Fruit fly (Drosophila melanogaster) whole organism, adult: ENCODE results near the gene CG9590.
A peak's percentile ranks its signal among the peaks of the same experiment; 100 is the strongest.

Experiments used
- CG11617 ChIP-seq: fragments of 200-800 bp; sonication (Bioruptor generic); optimal IDR thresholded peaks from 2 replicates; lab custom pipeline; 2017; ENCODE audit warnings: mild to moderate bottlenecking, missing biosample characterization, missing genetic modification reagents, missing genetic modification characterization
- CG12768 ChIP-seq: fragments of 200-800 bp; sonication (Bioruptor generic); optimal IDR thresholded peaks from 2 replicates; lab custom pipeline; 2017; ENCODE audit warnings: missing biosample characterization, missing genetic modification characterization, mild to moderate bottlenecking, moderate library complexity, missing genetic modification reagents
- CG14711 ChIP-seq: fragments of 200-800 bp; sonication (Bioruptor generic); optimal IDR thresholded peaks from 2 replicates; lab custom pipeline; 2018; ENCODE audit warnings: missing biosample characterization, mild to moderate bottlenecking, missing genetic modification characterization, moderate library complexity
- CG1620 ChIP-seq: fragments of 200-800 bp; sonication (Bioruptor generic); optimal IDR thresholded peaks from 2 replicates; lab custom pipeline; 2016; ENCODE audit warnings: missing biosample characterization, missing genetic modification characterization
- CG33017 ChIP-seq: fragments of 200-800 bp; sonication (Bioruptor generic); optimal IDR thresholded peaks from 2 replicates; lab custom pipeline; 2018; ENCODE audit warnings: missing biosample characterization, mild to moderate bottlenecking, missing genetic modification characterization, moderate library complexity
- CG5204 ChIP-seq: fragments of 200-800 bp; sonication (Bioruptor generic); optimal IDR thresholded peaks from 2 replicates; lab custom pipeline; 2016; ENCODE audit warnings: missing biosample characterization, missing genetic modification characterization
- CG7045 ChIP-seq: fragments of 200-800 bp; sonication (Bioruptor generic); optimal IDR thresholded peaks from 2 replicates; lab custom pipeline; 2017; ENCODE audit warnings: missing biosample characterization, mild to moderate bottlenecking, missing genetic modification characterization
- CG7101 ChIP-seq: fragments of 200-800 bp; sonication (Bioruptor generic); optimal IDR thresholded peaks from 2 replicates; lab custom pipeline; 2018; ENCODE audit warnings: missing biosample characterization, mild to moderate bottlenecking, missing genetic modification characterization, moderate library complexity
- Clk ChIP-seq: fragments of 200-800 bp; sonication (Bioruptor generic); optimal IDR thresholded peaks from 2 replicates; lab custom pipeline; 2017; ENCODE audit warnings: missing biosample characterization, missing genetic modification characterization
- Crg-1 ChIP-seq: fragments of 200-800 bp; sonication (Bioruptor generic); optimal IDR thresholded peaks from 2 replicates; lab custom pipeline; 2016; ENCODE audit warnings: missing biosample characterization, missing genetic modification characterization
- Hr96 ChIP-seq: fragments of 200-800 bp; sonication (Bioruptor generic); optimal IDR thresholded peaks from 2 replicates; lab custom pipeline; 2016; ENCODE audit warnings: missing biosample characterization, missing genetic modification characterization
- Mnt ChIP-seq: fragments of 200-800 bp; sonication (Bioruptor generic); optimal IDR thresholded peaks from 2 replicates; lab custom pipeline; 2016; ENCODE audit warnings: missing biosample characterization, mild to moderate bottlenecking, missing genetic modification characterization
- bab1 ChIP-seq: fragments of 200-800 bp; sonication (Bioruptor generic); optimal IDR thresholded peaks from 3 replicates; lab custom pipeline; 2019; ENCODE audit warnings: missing biosample characterization, mild to moderate bottlenecking, missing genetic modification characterization, moderate library complexity
- cic ChIP-seq: fragments of 200-800 bp; sonication (Bioruptor generic); optimal IDR thresholded peaks from 2 replicates; lab custom pipeline; 2017; ENCODE audit warnings: missing biosample characterization, mild to moderate bottlenecking, missing genetic modification characterization, moderate library complexity
- cnc ChIP-seq, 2 experiments: fragments of >200 bp; optimal IDR thresholded peaks; 2 replicates each; lab custom pipeline; 2017
- kay ChIP-seq: fragments of 200-800 bp; sonication (Bioruptor generic); peaks from one replicate; lab custom pipeline; 2016; ENCODE audit warnings: missing biosample characterization, missing genetic modification characterization, borderline replicate concordance
- ovo ChIP-seq: fragments of 200-800 bp; sonication (Bioruptor generic); optimal IDR thresholded peaks from 2 replicates; lab custom pipeline; 2016; ENCODE audit warnings: missing biosample characterization, missing genetic modification characterization
- pad ChIP-seq: fragments of 200-800 bp; sonication (Bioruptor generic); optimal IDR thresholded peaks from 3 replicates; lab custom pipeline; 2017; ENCODE audit warnings: missing biosample characterization, missing genetic modification characterization, mild to moderate bottlenecking, moderate library complexity, missing genetic modification reagents
- tj ChIP-seq: fragments of 200-800 bp; sonication (Bioruptor generic); optimal IDR thresholded peaks from 3 replicates; lab custom pipeline; 2017; ENCODE audit warnings: missing biosample characterization, mild to moderate bottlenecking, missing genetic modification characterization, moderate library complexity
- toe ChIP-seq: fragments of 200-800 bp; sonication (Bioruptor generic); optimal IDR thresholded peaks from 2 replicates; lab custom pipeline; 2016; ENCODE audit warnings: missing biosample characterization, missing genetic modification characterization

Gene CG9590

DNA sequence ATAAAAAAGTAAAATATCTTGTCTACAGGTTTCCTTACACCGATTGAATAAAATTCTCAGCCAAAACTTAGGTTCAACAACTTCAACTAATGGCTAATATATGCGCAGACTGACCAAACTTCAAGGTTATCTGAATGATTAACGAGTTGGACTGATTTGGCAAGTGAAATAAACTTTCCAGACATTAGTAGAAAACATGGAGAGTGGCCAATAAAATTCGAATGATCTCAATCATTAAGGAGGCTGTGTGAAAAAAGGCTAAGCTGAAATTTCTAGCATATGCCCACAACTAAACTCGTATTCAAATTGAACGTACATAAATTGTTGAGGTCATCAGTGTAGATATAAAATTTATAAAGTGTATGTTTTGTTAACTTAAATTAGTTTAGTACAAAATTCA, 7.0 kb upstream of the CG9590 start, which contains the start of gene CG5614:
CG5614 (plus strand) TSS at position 301 of the 400 bp plus-strand sequence.
- no peak for TF ChIP-seq Hr96 (GFP tag; lab: Kevin White, UChicago)
- no peak for TF ChIP-seq bab1
- TF ChIP-seq cnc (optimal IDR thresholded peaks at IDR 0.05; lab: Kevin White, UChicago): no peak
- TF ChIP-seq CG7101 (tag; lab: Kevin White, UChicago): no peak
- no peak for TF ChIP-seq CG5204 (GFP tag; lab: Kevin White, UChicago)
- TF ChIP-seq cic (GFP tag; lab: Kevin White, UChicago): no peak
- no peak for TF ChIP-seq Crg-1
- no peak for TF ChIP-seq Clk
- no peak for TF ChIP-seq CG14711 (tag; lab: Kevin White, UChicago)
- TF ChIP-seq CG33017 (tag; lab: Kevin White, UChicago): no peak
- TF ChIP-seq kay (GFP tag; lab: Kevin White, UChicago): no peak
- no peak for TF ChIP-seq CG1620 (GFP tag; lab: Kevin White, UChicago)
- TF ChIP-seq toe (GFP tag; lab: Kevin White, UChicago): no peak

DNA sequence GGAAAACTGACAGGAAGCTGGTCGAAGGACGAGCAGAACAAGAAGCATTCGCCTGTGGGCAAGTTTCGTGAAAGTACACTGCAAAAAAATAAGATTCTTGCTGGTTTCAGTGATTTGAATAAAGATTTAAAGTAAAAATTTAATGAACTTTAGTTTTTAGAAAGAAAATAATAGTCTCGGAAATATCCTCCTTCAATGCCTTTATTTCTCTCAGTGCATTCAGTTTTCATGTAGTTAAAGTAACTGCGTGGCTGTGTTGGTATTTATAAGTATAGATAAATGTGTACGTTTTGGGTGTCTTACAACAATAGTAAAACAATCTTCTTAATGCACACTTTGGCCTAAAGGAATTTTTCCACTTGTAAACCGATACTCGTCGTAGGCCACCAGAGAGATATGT, 2.2 kb upstream of the CG9590 start:
- TF ChIP-seq tj: no peak
- no peak for TF ChIP-seq CG7045
- no peak for TF ChIP-seq Crg-1
- no peak for TF ChIP-seq CG1620 (GFP tag; lab: Kevin White, UChicago)
- TF ChIP-seq toe (GFP tag; lab: Kevin White, UChicago): no peak
- TF ChIP-seq CG7101 (tag; lab: Kevin White, UChicago): no peak
- no peak for TF ChIP-seq cnc (optimal IDR thresholded peaks at IDR 0.05; lab: Kevin White, UChicago)

DNA sequence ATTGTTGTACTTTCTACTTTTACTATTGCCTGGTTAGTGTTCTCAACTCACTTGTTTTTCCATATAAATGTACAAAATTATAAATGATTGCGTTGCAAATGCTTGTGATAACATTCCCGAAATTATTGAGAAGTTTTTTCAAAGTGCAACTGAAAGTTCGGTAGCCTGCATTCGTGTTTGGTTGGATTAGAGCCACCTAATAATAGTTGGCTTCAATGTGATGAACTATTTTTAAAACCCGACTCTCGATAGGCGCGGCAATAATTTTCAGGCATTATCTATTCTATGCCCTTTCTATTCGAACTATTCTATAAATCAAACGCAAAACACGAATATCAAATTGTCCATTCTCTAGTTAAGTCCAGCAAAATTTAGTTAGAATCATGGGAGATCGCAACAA, 1.7 kb downstream of the CG9590 start, which contains the start of gene Uros2:
Uros2 (plus strand) TSS at position 301 of the 400 bp plus-strand sequence.
- TF ChIP-seq CG14711 (tag; lab: Kevin White, UChicago) (no peak), CG33017 (tag; lab: Kevin White, UChicago) (no peak), Mnt (no peak), ovo (GFP tag; lab: Kevin White, UChicago) (no peak), CG1620 (GFP tag; lab: Kevin White, UChicago) (no peak), cic (GFP tag; lab: Kevin White, UChicago) (no peak), CG11617 (no peak), CG7045 (no peak), kay (GFP tag; lab: Kevin White, UChicago) (no peak)

DNA sequence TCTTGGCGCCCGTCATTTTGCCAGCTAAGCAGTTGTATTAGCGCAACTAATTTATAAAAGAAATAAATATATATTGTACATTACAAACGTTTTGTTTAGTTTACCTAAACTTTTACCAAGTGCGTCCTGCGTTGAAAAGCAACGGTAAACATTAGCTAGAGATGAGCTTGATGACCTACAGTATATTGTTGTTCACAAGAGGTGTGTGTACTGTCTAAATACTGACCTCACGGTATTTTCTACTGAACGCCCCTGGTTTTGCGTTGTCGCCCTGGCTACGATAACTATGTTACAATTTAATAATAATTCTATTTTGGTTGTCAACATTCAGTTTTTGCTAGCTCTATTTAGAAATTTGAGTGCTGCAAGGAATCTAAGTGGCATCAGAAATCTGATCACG, 5.9 kb downstream of the CG9590 start, which contains the start of gene Acyp2:
Acyp2 (plus strand) TSS at position 262 of the 400 bp plus-strand sequence.
- TF ChIP-seq CG7101 (tag; lab: Kevin White, UChicago) (no peak), cnc (optimal IDR thresholded peaks at IDR 0.05; lab: Kevin White, UChicago) (no peak), kay (GFP tag; lab: Kevin White, UChicago) (no peak), CG11617 (no peak), bab1 (peak; percentile 17), Crg-1 (no peak), Mnt (peak; percentile 37), CG14711 (tag; lab: Kevin White, UChicago) (no peak), toe (GFP tag; lab: Kevin White, UChicago) (peak; percentile 67), CG12768 (GFP tag; lab: Kevin White, UChicago) (no peak), CG7045 (no peak), Hr96 (GFP tag; lab: Kevin White, UChicago) (no peak), cic (GFP tag; lab: Kevin White, UChicago) (no peak), CG1620 (GFP tag; lab: Kevin White, UChicago) (peak; percentile 33), ovo (GFP tag; lab: Kevin White, UChicago) (peak; percentile 60), pad (GFP tag; lab: Kevin White, UChicago) (peak; percentile 6), Clk (no peak), tj (no peak), CG33017 (tag; lab: Kevin White, UChicago) (no peak), CG5204 (GFP tag; lab: Kevin White, UChicago) (no peak)

DNA sequence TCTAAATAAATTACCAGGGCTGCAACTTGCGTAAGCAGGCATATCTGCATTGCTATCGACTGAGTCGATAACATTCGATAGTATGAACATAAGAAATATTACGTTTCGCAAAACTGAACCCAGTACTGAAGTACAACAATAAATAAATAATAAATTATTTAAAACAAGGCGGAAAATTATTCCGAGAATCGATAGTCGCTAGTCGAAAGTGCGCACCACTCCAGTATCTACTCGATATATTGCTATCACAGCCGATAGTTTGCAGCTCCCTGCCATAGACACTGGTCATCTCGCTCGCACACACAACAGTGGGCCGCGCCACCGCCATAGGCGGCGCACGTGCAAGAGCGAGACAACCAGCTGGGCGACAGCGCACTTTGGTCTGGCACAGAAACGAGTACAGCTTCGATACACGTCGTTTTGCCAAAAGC, 6.9 kb downstream of the CG9590 start, which contains the start of gene nsl1:
nsl1 (plus strand) TSS at position 411 of the 431 bp plus-strand sequence.
- no peak for TF ChIP-seq CG14711 (tag; lab: Kevin White, UChicago)
- TF ChIP-seq cic (GFP tag; lab: Kevin White, UChicago): peak; percentile 57
- peak; percentile 53 for TF ChIP-seq CG11617
- TF ChIP-seq Crg-1: peak; percentile 50
- TF ChIP-seq tj: no peak
- TF ChIP-seq CG7101 (tag; lab: Kevin White, UChicago): peak; percentile 40
- peak; percentile 57 for TF ChIP-seq pad (GFP tag; lab: Kevin White, UChicago)
- peak; percentile 52 for TF ChIP-seq CG1620 (GFP tag; lab: Kevin White, UChicago)
- TF ChIP-seq CG12768 (GFP tag; lab: Kevin White, UChicago): peak; percentile 81
- TF ChIP-seq kay (GFP tag; lab: Kevin White, UChicago): no peak
- TF ChIP-seq bab1: peak; percentile 30
- peak; percentile 80 for TF ChIP-seq Mnt
- TF ChIP-seq CG33017 (tag; lab: Kevin White, UChicago): peak; percentile 13
- peak; percentile 22 for TF ChIP-seq ovo (GFP tag; lab: Kevin White, UChicago)
- TF ChIP-seq Hr96 (GFP tag; lab: Kevin White, UChicago): peak; percentile 22
- TF ChIP-seq CG7045: no peak
- peak; percentile 77 for TF ChIP-seq toe (GFP tag; lab: Kevin White, UChicago)
- no peak for TF ChIP-seq cnc (optimal IDR thresholded peaks at IDR 0.05; lab: Kevin White, UChicago)
- peak; percentile 45 for TF ChIP-seq Clk
- TF ChIP-seq CG5204 (GFP tag; lab: Kevin White, UChicago): peak; percentile 20

DNA sequence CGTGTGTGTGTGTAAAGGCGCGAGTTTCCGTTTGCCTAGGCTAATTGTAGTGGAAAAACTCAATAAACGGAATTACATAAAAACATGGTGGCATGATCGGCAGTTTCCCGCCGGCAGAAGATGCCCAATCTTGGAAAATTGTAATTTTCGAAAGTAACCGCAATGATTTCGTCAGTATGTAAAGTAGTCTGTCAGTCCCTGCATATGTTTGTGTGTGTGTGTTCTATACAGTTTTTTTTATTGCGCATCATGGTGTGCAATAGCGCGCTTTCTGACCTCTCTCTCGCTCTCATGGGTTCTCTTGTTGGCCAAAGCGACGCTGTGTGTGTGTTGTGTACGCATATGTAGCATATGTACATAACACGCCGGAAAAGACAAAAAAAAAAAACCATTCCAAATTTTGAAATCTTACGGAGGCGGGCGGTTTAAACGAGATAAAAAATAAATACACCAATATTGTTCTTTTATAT, 7.8 kb downstream of the CG9590 start:
- TF ChIP-seq CG5204 (GFP tag; lab: Kevin White, UChicago): no peak
- peak; percentile 21 for TF ChIP-seq pad (GFP tag; lab: Kevin White, UChicago)
- TF ChIP-seq CG12768 (GFP tag; lab: Kevin White, UChicago): no peak
- TF ChIP-seq ovo (GFP tag; lab: Kevin White, UChicago): peak; percentile 65
- TF ChIP-seq CG7045: no peak
- peak; percentile 88 for TF ChIP-seq kay (GFP tag; lab: Kevin White, UChicago)
- peak; percentile 33 for TF ChIP-seq tj
- peak; percentile 53 for TF ChIP-seq Crg-1
- TF ChIP-seq Clk: no peak
- peak; percentile 81 for TF ChIP-seq Mnt
- TF ChIP-seq CG7101 (tag; lab: Kevin White, UChicago): peak; percentile 7
- no peak for TF ChIP-seq CG14711 (tag; lab: Kevin White, UChicago)
- peak; percentile 29 for TF ChIP-seq bab1
- TF ChIP-seq CG11617: no peak
- TF ChIP-seq CG1620 (GFP tag; lab: Kevin White, UChicago): peak; percentile 10
- TF ChIP-seq Hr96 (GFP tag; lab: Kevin White, UChicago): peak; percentile 20
- no peak for TF ChIP-seq CG33017 (tag; lab: Kevin White, UChicago)
- peak; percentile 2 for TF ChIP-seq cic (GFP tag; lab: Kevin White, UChicago)
- TF ChIP-seq cnc (optimal IDR thresholded peaks at IDR 0.05; lab: Kevin White, UChicago): peak in 1 of 2 experiments; percentile 11
- no peak for TF ChIP-seq toe (GFP tag; lab: Kevin White, UChicago)
